Fruit fly (Drosophila melanogaster) whole organism, embryonic: ENCODE data around the gene CG9372.

ENCODE experiments used
- ATbp ChIP-seq: fragments of 200-800 bp; sonication (Bioruptor generic); optimal IDR thresholded peaks from 2 replicates; lab custom pipeline; 2017; ENCODE audit warnings: missing biosample characterization, mild to moderate bottlenecking, missing genetic modification characterization, missing genetic modification reagents
- CG10274 ChIP-seq: fragments of 200-800 bp; sonication (Bioruptor generic); optimal IDR thresholded peaks from 3 replicates; lab custom pipeline; 2017; ENCODE audit warnings: missing biosample characterization, mild to moderate bottlenecking, missing genetic modification characterization
- CG10959 ChIP-seq: fragments of 200-800 bp; sonication (Bioruptor generic); IDR thresholded peaks from 2 replicates; pipeline ENCODE4 v1.3.6; 2022; ENCODE audit warnings: missing biosample characterization, missing genetic modification characterization
- CG11093 ChIP-seq: fragments of 200-800 bp; sonication (Bioruptor generic); IDR thresholded peaks from 3 replicates; pipeline ENCODE4 v1.3.6; 2022; ENCODE audit warnings: missing biosample characterization, missing genetic modification characterization
- CG14667 ChIP-seq: fragments of 200-800 bp; sonication (Bioruptor generic); IDR thresholded peaks from 2 replicates; pipeline ENCODE4 v1.3.6; 2022; ENCODE audit warnings: missing biosample characterization, missing genetic modification characterization
- CG17912 ChIP-seq: fragments of 200-800 bp; sonication (Bioruptor generic); optimal IDR thresholded peaks from 2 replicates; lab custom pipeline; 2018; ENCODE audit warnings: missing biosample characterization, mild to moderate bottlenecking, missing genetic modification characterization
- CG18011 ChIP-seq: fragments of 200-800 bp; sonication (Bioruptor generic); optimal IDR thresholded peaks from 2 replicates; lab custom pipeline; 2017; ENCODE audit warnings: missing biosample characterization, missing genetic modification characterization, mild to moderate bottlenecking, moderate library complexity, missing genotype
- CG18476 ChIP-seq: fragments of 200-800 bp; sonication (Bioruptor generic); optimal IDR thresholded peaks from 2 replicates; lab custom pipeline; 2016; ENCODE audit warnings: missing biosample characterization, mild to moderate bottlenecking, missing genetic modification characterization
- CG18599 ChIP-seq: fragments of 200-800 bp; sonication (Bioruptor generic); optimal IDR thresholded peaks from 3 replicates; lab custom pipeline; 2017; ENCODE audit warnings: missing biosample characterization, missing genetic modification characterization, mild to moderate bottlenecking, moderate library complexity, missing genetic modification reagents
- CG30431 ChIP-seq: fragments of 200-800 bp; sonication (Bioruptor generic); optimal IDR thresholded peaks from 2 replicates; lab custom pipeline; 2017; ENCODE audit warnings: missing biosample characterization, missing genetic modification characterization
- CG3065 ChIP-seq: fragments of 200-800 bp; sonication (Bioruptor generic); optimal IDR thresholded peaks from 2 replicates; lab custom pipeline; 2016; ENCODE audit warnings: missing biosample characterization, missing genetic modification characterization
- CG3407 ChIP-seq: fragments of 200-800 bp; sonication (Bioruptor generic); optimal IDR thresholded peaks from 2 replicates; lab custom pipeline; 2018; ENCODE audit warnings: missing biosample characterization, mild to moderate bottlenecking, missing genetic modification characterization
- CG34376 ChIP-seq: fragments of 200-800 bp; sonication (Bioruptor generic); optimal IDR thresholded peaks from 2 replicates; lab custom pipeline; 2018; ENCODE audit warnings: missing biosample characterization, mild to moderate bottlenecking, missing genetic modification characterization
- CG4424 ChIP-seq: fragments of 200-800 bp; sonication (Bioruptor generic); optimal IDR thresholded peaks from 3 replicates; lab custom pipeline; 2016; ENCODE audit warnings: missing biosample characterization, missing genetic modification characterization
- CG8359 ChIP-seq: fragments of 200-800 bp; sonication (Bioruptor generic); optimal IDR thresholded peaks from 2 replicates; lab custom pipeline; 2017; ENCODE audit warnings: missing biosample characterization, mild to moderate bottlenecking, missing genetic modification characterization, borderline replicate concordance
- CG8944 ChIP-seq: fragments of 200-800 bp; sonication (Bioruptor generic); optimal IDR thresholded peaks from 3 replicates; lab custom pipeline; 2016; ENCODE audit warnings: missing biosample characterization, missing genetic modification characterization
- CG9437 ChIP-seq: fragments of 200-800 bp; sonication (Bioruptor generic); optimal IDR thresholded peaks from 2 replicates; lab custom pipeline; 2018; ENCODE audit warnings: missing biosample characterization, mild to moderate bottlenecking, missing genetic modification characterization
- CHES-1-like ChIP-seq: fragments of 200-800 bp; sonication (Bioruptor generic); optimal IDR thresholded peaks from 2 replicates; lab custom pipeline; 2016; ENCODE audit warnings: missing biosample characterization, missing genetic modification characterization
- D19A ChIP-seq: fragments of 200-800 bp; optimal IDR thresholded peaks from 3 replicates; lab custom pipeline; 2019; ENCODE audit warnings: missing biosample characterization, mild to moderate bottlenecking, missing genetic modification characterization, moderate library complexity
- Dad ChIP-seq: fragments of 200-800 bp; sonication (Bioruptor generic); optimal IDR thresholded peaks from 3 replicates; lab custom pipeline; 2016; ENCODE audit warnings: missing biosample characterization, missing genetic modification characterization
- Doc2 ChIP-seq: fragments of 200-800 bp; sonication (Bioruptor generic); IDR thresholded peaks from 2 replicates; pipeline ENCODE4 v1.3.6; 2022; ENCODE audit warnings: missing biosample characterization, missing genetic modification characterization
- ERR ChIP-seq: fragments of 200-800 bp; sonication (Bioruptor generic); optimal IDR thresholded peaks from 2 replicates; lab custom pipeline; 2016; ENCODE audit warnings: missing biosample characterization, missing genetic modification characterization
- HLH4C ChIP-seq: fragments of 200-800 bp; sonication (Bioruptor generic); IDR thresholded peaks from 3 replicates; pipeline ENCODE4 v1.3.6; 2022; ENCODE audit warnings: missing biosample characterization, missing genetic modification characterization; ENCODE audit not compliant: partially characterized antibody
- Hand ChIP-seq: fragments of 200-800 bp; sonication (Bioruptor generic); optimal IDR thresholded peaks from 2 replicates; lab custom pipeline; 2017; ENCODE audit warnings: mild to moderate bottlenecking, missing biosample characterization, missing genetic modification reagents, missing genetic modification characterization
- Lpt ChIP-seq: fragments of >200 bp; optimal IDR thresholded peaks from 2 replicates; lab custom pipeline; 2018; ENCODE audit warnings: missing biosample characterization, missing genetic modification characterization
- Optix ChIP-seq: fragments of 200-800 bp; sonication (Bioruptor generic); IDR thresholded peaks from 3 replicates; pipeline ENCODE4 v1.3.6; 2022; ENCODE audit warnings: missing biosample characterization, missing genetic modification characterization
- Scr ChIP-seq: fragments of 200-800 bp; sonication (Bioruptor generic); IDR thresholded peaks from 2 replicates; pipeline ENCODE4 v1.3.6; 2022; ENCODE audit warnings: missing biosample characterization, missing genetic modification characterization; ENCODE audit not compliant: partially characterized antibody
- Sry-β ChIP-seq: fragments of 200-800 bp; sonication (Bioruptor generic); optimal IDR thresholded peaks from 2 replicates; lab custom pipeline; 2018; ENCODE audit warnings: missing biosample characterization, mild to moderate bottlenecking, missing genetic modification characterization, moderate library complexity
- Ssrp ChIP-seq: fragments of 200-800 bp; sonication (Bioruptor generic); optimal IDR thresholded peaks from 2 replicates; lab custom pipeline; 2018; ENCODE audit warnings: missing biosample characterization, mild to moderate bottlenecking, missing genetic modification characterization, moderate library complexity
- Usf ChIP-seq: fragments of 200-800 bp; sonication (Bioruptor generic); optimal IDR thresholded peaks from 2 replicates; lab custom pipeline; 2017; ENCODE audit warnings: missing genotype, missing biosample characterization, missing genetic modification characterization
- ab ChIP-seq: fragments of 200-800 bp; sonication (Bioruptor generic); optimal IDR thresholded peaks from 2 replicates; lab custom pipeline; 2016; ENCODE audit warnings: missing biosample characterization, missing genetic modification characterization
- az2 ChIP-seq: fragments of 200-800 bp; sonication (Bioruptor generic); optimal IDR thresholded peaks from 3 replicates; lab custom pipeline; 2016; ENCODE audit warnings: missing biosample characterization, missing genetic modification characterization
- ci ChIP-seq: fragments of 200-800 bp; sonication (Bioruptor generic); IDR thresholded peaks from 3 replicates; pipeline ENCODE4 v1.3.6; 2022; ENCODE audit warnings: missing biosample characterization, missing genetic modification characterization
- crol ChIP-seq: fragments of 200-800 bp; sonication (Bioruptor generic); IDR thresholded peaks from 2 replicates; pipeline ENCODE4 v1.3.6; 2022; ENCODE audit warnings: missing biosample characterization, missing genetic modification characterization
- cwo ChIP-seq: fragments of 200-800 bp; sonication (Bioruptor generic); optimal IDR thresholded peaks from 3 replicates; lab custom pipeline; 2017; ENCODE audit warnings: missing biosample characterization, missing genetic modification characterization, mild to moderate bottlenecking, moderate library complexity, missing genetic modification reagents
- disco-r ChIP-seq: fragments of 200-800 bp; sonication (Bioruptor generic); optimal IDR thresholded peaks from 2 replicates; lab custom pipeline; 2016; ENCODE audit warnings: missing biosample characterization, missing genetic modification characterization
- dmrt11E ChIP-seq: fragments of 200-800 bp; sonication (Bioruptor generic); optimal IDR thresholded peaks from 3 replicates; lab custom pipeline; 2018; ENCODE audit warnings: missing biosample characterization, mild to moderate bottlenecking, missing genetic modification characterization, moderate library complexity
- esg ChIP-seq: fragments of 200-800 bp; sonication (Bioruptor generic); conservative IDR thresholded peaks from 2 replicates; pipeline ENCODE4 v1.3.6; 2022; ENCODE audit warnings: missing biosample characterization, missing genetic modification characterization
- eve ChIP-seq, 2 experiments: fragments of >200 bp; optimal IDR thresholded peaks; 2 replicates each; lab custom pipeline; 2017; ENCODE audit warnings: missing biosample characterization in 2 of 2, missing genetic modification characterization in 2 of 2
- ftz-f1 ChIP-seq: fragments of 200-800 bp; sonication (Bioruptor generic); optimal IDR thresholded peaks from 2 replicates; lab custom pipeline; 2016; ENCODE audit warnings: missing biosample characterization, missing genetic modification characterization
- gcm2 ChIP-seq: fragments of 200-800 bp; sonication (Bioruptor generic); optimal IDR thresholded peaks from 2 replicates; lab custom pipeline; 2016; ENCODE audit warnings: missing biosample characterization, missing genetic modification characterization
- h ChIP-seq: fragments of >200 bp; optimal IDR thresholded peaks from 2 replicates; lab custom pipeline; 2017
- jigr1 ChIP-seq: fragments of 200-800 bp; sonication (Bioruptor generic); IDR thresholded peaks from 3 replicates; pipeline ENCODE4 v1.3.6; 2022; ENCODE audit warnings: missing biosample characterization, missing genetic modification characterization
- nau ChIP-seq: fragments of 200-800 bp; sonication (Bioruptor generic); optimal IDR thresholded peaks from 3 replicates; lab custom pipeline; 2017; ENCODE audit warnings: missing biosample characterization, mild to moderate bottlenecking, missing genetic modification characterization, missing genetic modification reagents
- p53 ChIP-seq: fragments of 200-800 bp; sonication (Bioruptor generic); optimal IDR thresholded peaks from 2 replicates; lab custom pipeline; 2016; ENCODE audit warnings: missing biosample characterization, missing genetic modification characterization
- pros ChIP-seq: fragments of 200-800 bp; sonication (Bioruptor generic); optimal IDR thresholded peaks from 3 replicates; lab custom pipeline; 2019; ENCODE audit warnings: missing biosample characterization, mild to moderate bottlenecking, missing genetic modification characterization, moderate library complexity
- shn ChIP-seq: fragments of 200-800 bp; sonication (Bioruptor generic); optimal IDR thresholded peaks from 3 replicates; lab custom pipeline; 2016; ENCODE audit warnings: missing biosample characterization, missing genetic modification characterization
- sqz ChIP-seq: fragments of 200-800 bp; sonication (Bioruptor generic); optimal IDR thresholded peaks from 3 replicates; lab custom pipeline; 2018; ENCODE audit warnings: missing biosample characterization, mild to moderate bottlenecking, missing genetic modification characterization
- tgo ChIP-seq: fragments of 200-800 bp; sonication (Bioruptor generic); IDR thresholded peaks from 3 replicates; pipeline ENCODE4 v1.3.6; 2022; ENCODE audit warnings: missing biosample characterization, missing genetic modification characterization
- vfl ChIP-seq: fragments of 200-800 bp; sonication (Bioruptor generic); optimal IDR thresholded peaks from 2 replicates; lab custom pipeline; 2016; ENCODE audit warnings: missing biosample characterization, missing genetic modification characterization
- zf30C ChIP-seq: fragments of 200-800 bp; sonication (Bioruptor generic); optimal IDR thresholded peaks from 3 replicates; lab custom pipeline; 2018; ENCODE audit warnings: missing biosample characterization, mild to moderate bottlenecking, missing genetic modification characterization

CG9372 gene

dm6 chr3L:19612172-19612571, 6.2 kb downstream of the CG9372 start, which contains the start of the genes Lon and PIG-F (continued):
- peak; percentile 99 for TF ChIP-seq dmrt11E (tag; lab: Kevin White, UChicago)
- peak; percentile 96 for TF ChIP-seq Doc2 (GFP tag; lab: Robert Waterston, UW)
- TF ChIP-seq CG8359 (GFP tag; lab: Kevin White, UChicago), result peak; percentile 95
- no peak for TF ChIP-seq nau (GFP tag; lab: Kevin White, UChicago)
- peak; percentile 95 for TF ChIP-seq ERR (GFP tag; lab: Kevin White, UChicago)
- peak; percentile 98 for TF ChIP-seq CG14667 (GFP tag; lab: Robert Waterston, UW)
- peak; percentile 98 for TF ChIP-seq CG3407 (GFP tag; lab: Kevin White, UChicago)
- peak; percentile 93 for TF ChIP-seq p53 (GFP tag; lab: Kevin White, UChicago)
- peak; percentile 98 for TF ChIP-seq CG10959 (GFP tag; lab: Robert Waterston, UW)
- TF ChIP-seq zf30C (GFP tag; lab: Kevin White, UChicago), result peak; percentile 63
- peak; percentile 63 for TF ChIP-seq Scr (GFP tag; lab: Robert Waterston, UW)
- TF ChIP-seq CG9437 (GFP tag; lab: Kevin White, UChicago), result peak; percentile 96
- TF ChIP-seq sqz, result peak; percentile 99
- peak; percentile 97 for TF ChIP-seq CG17912 (GFP tag; lab: Kevin White, UChicago)
- peak; percentile 99 for TF ChIP-seq CG18599 (GFP tag; lab: Kevin White, UChicago)
- peak; percentile 99 for TF ChIP-seq Usf (GFP tag; lab: Kevin White, UChicago)
- peak; percentile 98 for TF ChIP-seq Dad
- TF ChIP-seq CG30431 (GFP tag; lab: Kevin White, UChicago), result peak; percentile 99
- TF ChIP-seq Ssrp, result peak; percentile 99
- TF ChIP-seq shn (GFP tag; lab: Kevin White, UChicago), result peak; percentile 97
- peak; percentile 87 for TF ChIP-seq pros (GFP tag; lab: Kevin White, UChicago)
- TF ChIP-seq CG3065 (GFP tag; lab: Kevin White, UChicago), result peak; percentile 99
- TF ChIP-seq Lpt (GFP tag; lab: Kevin White, UChicago), result no peak
- peak; percentile 100 for TF ChIP-seq CG4424
- peak; percentile 99 for TF ChIP-seq CG34376 (GFP tag; lab: Kevin White, UChicago)
- TF ChIP-seq cwo (GFP tag; lab: Kevin White, UChicago), result peak; percentile 96
- peak; percentile 69 for TF ChIP-seq crol (GFP tag; lab: Robert Waterston, UW)
- peak; percentile 93 for TF ChIP-seq CG18011 (GFP tag; lab: Kevin White, UChicago)
- TF ChIP-seq eve (GFP tag; optimal IDR thresholded peaks at IDR 0.05; lab: Kevin White, UChicago), result peak in 1 of 2 experiments; percentile 71
- TF ChIP-seq h (lab: Kevin White, UChicago), result no peak
- TF ChIP-seq disco-r (GFP tag; lab: Kevin White, UChicago), result peak; percentile 96
- peak; percentile 97 for TF ChIP-seq jigr1 (GFP tag; lab: Robert Waterston, UW)
- peak; percentile 71 for TF ChIP-seq HLH4C
- TF ChIP-seq CG11093 (GFP tag; lab: Robert Waterston, UW), result peak; percentile 99
- TF ChIP-seq vfl, result peak; percentile 99
- TF ChIP-seq tgo (GFP tag; lab: Robert Waterston, UW), result peak; percentile 99
- TF ChIP-seq CHES-1-like (GFP tag; lab: Kevin White, UChicago), result peak; percentile 97
- peak; percentile 97 for TF ChIP-seq CG8944 (GFP tag; lab: Kevin White, UChicago)
- TF ChIP-seq az2 (GFP tag; lab: Kevin White, UChicago), result peak; percentile 100
- peak; percentile 98 for TF ChIP-seq ci (GFP tag; lab: Robert Waterston, UW)
- TF ChIP-seq Optix (GFP tag; lab: Robert Waterston, UW), result peak; percentile 98
- TF ChIP-seq esg (GFP tag; lab: Robert Waterston, UW), result peak; percentile 98
- peak; percentile 97 for TF ChIP-seq gcm2 (GFP tag; lab: Kevin White, UChicago)
- peak; percentile 97 for TF ChIP-seq D19A (tag; lab: Kevin White, UChicago)
- TF ChIP-seq CG10274 (GFP tag; lab: Kevin White, UChicago), result peak; percentile 95
- peak; percentile 90 for TF ChIP-seq ftz-f1 (GFP tag; lab: Kevin White, UChicago)
- TF ChIP-seq ATbp (GFP tag; lab: Kevin White, UChicago), result peak; percentile 98
- TF ChIP-seq Hand (GFP tag; lab: Kevin White, UChicago), result peak; percentile 97
- TF ChIP-seq CG18476 (GFP tag; lab: Kevin White, UChicago), result peak; percentile 99
- peak; percentile 96 for TF ChIP-seq ab (GFP tag; lab: Kevin White, UChicago)
- peak; percentile 78 for TF ChIP-seq Sry-β (GFP tag; lab: Kevin White, UChicago)
